Worm (Caenorhabditis elegans) whole organism, midembryonic: ENCODE measurements around the gene mca-1.

Experiments
- T22C8.4 ChIP-seq: fragments of 200-800 bp; sonication (Bioruptor generic); IDR thresholded peaks from 2 replicates; pipeline ENCODE4 v1.3.6; 2022; ENCODE audit warnings: missing genetic modification characterization, missing compliant biosample characterization
- klf-2 ChIP-seq: fragments of 200-800 bp; sonication (Bioruptor generic); conservative IDR thresholded peaks from 2 replicates; pipeline ENCODE4 v1.3.6; 2022; ENCODE audit warnings: missing genetic modification reagents, missing genetic modification characterization, missing compliant biosample characterization
- ref-1 ChIP-seq: fragments of 200-800 bp; sonication (Bioruptor generic); conservative IDR thresholded peaks from 2 replicates; pipeline ENCODE4 v1.3.6; 2022; ENCODE audit warnings: missing genetic modification reagents, missing genetic modification characterization, missing compliant biosample characterization
- tab-1 ChIP-seq: fragments of 200-800 bp; sonication (Bioruptor generic); IDR thresholded peaks from 2 replicates; pipeline ENCODE4 v1.3.6; 2022; ENCODE audit warnings: missing genetic modification characterization, missing compliant biosample characterization
- ztf-23 ChIP-seq: fragments of 200-800 bp; sonication (Bioruptor generic); IDR thresholded peaks from 2 replicates; pipeline ENCODE4 v1.3.6; 2022; ENCODE audit warnings: missing genetic modification reagents, missing genetic modification characterization, missing compliant biosample characterization

- no peak for TF ChIP-seq ref-1 (GFP tag; lab: Robert Waterston, UW)
- TF ChIP-seq klf-2 (GFP tag; lab: Robert Waterston, UW) = no peak
- TF ChIP-seq ztf-23 (GFP tag; lab: Robert Waterston, UW) = no peak
- no peak for TF ChIP-seq tab-1
- TF ChIP-seq T22C8.4 (GFP tag; lab: Robert Waterston, UW) = no peak
These were observed 10.5 kb downstream of the mca-1 start, which contains the start of gene W09C2.8 for ce11 chrIV:9624275-9624674.
